Fruit fly (Drosophila melanogaster): ENCODE data around the gene TwdlG.

Gene TwdlG

dm6 chr3R:4232139-4233017 lies 18.8 kb downstream of the TwdlG start, which contains the start of gene CG14641 (continued):
- no peak for TF ChIP-seq cwo (GFP tag; optimal IDR thresholded peaks at IDR 0.05)
- peak; percentile 39 for TF ChIP-seq CG12659 (GFP tag; optimal IDR thresholded peaks at IDR 0.05)
- TF ChIP-seq CG2199 (GFP tag; IDR thresholded peaks at IDR 0.05) = 0 out of 3 replicates have a peak, but pooled peaks have one; percentile 24
- TF ChIP-seq hb (GFP tag; IDR thresholded peaks at IDR 0.05; ENCODE audit: partially characterized antibody) = peak; percentile 56; the same call in 1 of the 3 replicates

- no peak for TF ChIP-seq CG2129 (GFP tag; IDR thresholded peaks at IDR 0.05; ENCODE audit: partially characterized antibody)
- TF ChIP-seq dm (GFP tag; optimal IDR thresholded peaks at IDR 0.05) = peak; percentile 35
- peak; percentile 79 for TF ChIP-seq caup (GFP tag; optimal IDR thresholded peaks at IDR 0.05; ENCODE audit: severe bottlenecking)
- TF ChIP-seq Jarid2 (GFP tag; optimal IDR thresholded peaks at IDR 0.05) = no peak
- peak; percentile 73 for TF ChIP-seq Dip3 (GFP tag; optimal IDR thresholded peaks at IDR 0.05)
- TF ChIP-seq Scr (GFP tag; IDR thresholded peaks at IDR 0.05; ENCODE audit: partially characterized antibody) = peak; percentile 74
- TF ChIP-seq Fer3 (tag; optimal IDR thresholded peaks at IDR 0.05) = peak; percentile 79
- no peak for TF ChIP-seq bowl (GFP tag; IDR thresholded peaks at IDR 0.05)
- TF ChIP-seq CG7839 (tag; optimal IDR thresholded peaks at IDR 0.05) = peak; percentile 75
- no peak for TF ChIP-seq dan (GFP tag; IDR thresholded peaks at IDR 0.05)
- peak; percentile 28 to 65 for TF ChIP-seq Hr51 (GFP tag; optimal IDR thresholded peaks at IDR 0.05)
- TF ChIP-seq CG30403 (GFP tag; optimal IDR thresholded peaks at IDR 0.05) = peak; percentile 75
- TF ChIP-seq Kr (GFP tag; optimal IDR thresholded peaks at IDR 0.05) = no peak
- no peak for TF ChIP-seq exex (tag; optimal IDR thresholded peaks at IDR 0.05)
- TF ChIP-seq her (GFP tag; optimal IDR thresholded peaks at IDR 0.05) = peak; percentile 28
- TF ChIP-seq unpg (GFP tag; optimal IDR thresholded peaks at IDR 0.05) = peak; percentile 67
- TF ChIP-seq cato (GFP tag; optimal IDR thresholded peaks at IDR 0.05; ENCODE audit: borderline replicate concordance) = no peak
- TF ChIP-seq Dref (GFP tag; IDR thresholded peaks at IDR 0.05) = peak; percentile 32; the same call in 1 of the 2 replicates
- TF ChIP-seq da (GFP tag; optimal IDR thresholded peaks at IDR 0.05) = no peak
- peak; percentile 53 for TF ChIP-seq CG6254 (GFP tag; optimal IDR thresholded peaks at IDR 0.05)
- TF ChIP-seq CG15011 (GFP tag; optimal IDR thresholded peaks at IDR 0.05) = peak; percentile 51
- TF ChIP-seq ranshi (GFP tag; IDR thresholded peaks at IDR 0.05) = peak; percentile 49
- peak; percentile 6 for TF ChIP-seq CG8089 (GFP tag; optimal IDR thresholded peaks at IDR 0.05)
- TF ChIP-seq CG14860 (GFP tag; IDR thresholded peaks at IDR 0.05; ENCODE audit: partially characterized antibody) = peak; percentile 90
- TF ChIP-seq NC2α (GFP tag; optimal IDR thresholded peaks at IDR 0.05) = no peak
- TF ChIP-seq CG31224 (GFP tag; IDR thresholded peaks at IDR 0.05) = peak; percentile 48; the same call in 1 of the 2 replicates
- TF ChIP-seq CkIIα-i1 (GFP tag; IDR thresholded peaks at IDR 0.05) = no peak
- TF ChIP-seq CG7745 (tag; optimal IDR thresholded peaks at IDR 0.05) = no peak
- no peak for TF ChIP-seq scrt (GFP tag; optimal IDR thresholded peaks at IDR 0.05)
- TF ChIP-seq Ets97D (GFP tag; optimal IDR thresholded peaks at IDR 0.05) = peak; percentile 54
- peak; percentile 69 for TF ChIP-seq sisA (GFP tag; IDR thresholded peaks at IDR 0.05)
- TF ChIP-seq Ada2b (GFP tag; IDR thresholded peaks at IDR 0.05) = peak; percentile 57
- peak; percentile 26; the same call in 1 of the 2 replicates for TF ChIP-seq CG10959 (GFP tag; IDR thresholded peaks at IDR 0.05)
- TF ChIP-seq fd64A (GFP tag; optimal IDR thresholded peaks at IDR 0.05) = no peak
- no peak for TF ChIP-seq CG5953 (GFP tag; IDR thresholded peaks at IDR 0.05)
- peak; percentile 42 for TF ChIP-seq pfk (GFP tag; optimal IDR thresholded peaks at IDR 0.05)
- no peak for TF ChIP-seq gce (GFP tag; IDR thresholded peaks at IDR 0.05)
- no peak for TF ChIP-seq gt (GFP tag; IDR thresholded peaks at IDR 0.05)
- no peak for TF ChIP-seq CG10462 (GFP tag; optimal IDR thresholded peaks at IDR 0.05)
- peak; percentile 39 for TF ChIP-seq CG6654 (GFP tag; optimal IDR thresholded peaks at IDR 0.05)
- TF ChIP-seq CG6813 (GFP tag; optimal IDR thresholded peaks at IDR 0.05) = peak; percentile 56
Observed at dm6 chr3R:4229137-4229764, 21.9 kb downstream of the TwdlG start, which contains the start of gene DhpD. Gene DhpD, minus strand, starts transcription at chr3R:4229238.

Measured in whole organism, embryonic.